Fruit fly (Drosophila melanogaster) whole organism, embryonic: ENCODE data around the gene CG15431.

ENCODE experiments used
- Atf3 ChIP-seq: fragments of 200-800 bp; sonication (Bioruptor generic); optimal IDR thresholded peaks from 3 replicates; lab custom pipeline; 2016; ENCODE audit warnings: missing biosample characterization, missing genetic modification characterization
- CG10321 ChIP-seq: fragments of 200-800 bp; sonication (Bioruptor generic); IDR thresholded peaks from 2 replicates; pipeline ENCODE4 v1.3.6; 2022; ENCODE audit warnings: missing biosample characterization, missing genetic modification characterization
- CG10654 ChIP-seq: fragments of 200-800 bp; sonication (Bioruptor generic); optimal IDR thresholded peaks from 2 replicates; lab custom pipeline; 2016; ENCODE audit warnings: missing biosample characterization, missing genetic modification characterization
- CG10959 ChIP-seq: fragments of 200-800 bp; sonication (Bioruptor generic); IDR thresholded peaks from 2 replicates; pipeline ENCODE4 v1.3.6; 2022; ENCODE audit warnings: missing biosample characterization, missing genetic modification characterization
- CG11247 ChIP-seq: fragments of 200-800 bp; sonication (Bioruptor generic); IDR thresholded peaks from 2 replicates; pipeline ENCODE4 v1.3.6; 2022; ENCODE audit warnings: missing biosample characterization, missing genetic modification characterization
- CG11398 ChIP-seq: fragments of 200-800 bp; sonication (Bioruptor generic); optimal IDR thresholded peaks from 2 replicates; lab custom pipeline; 2016; ENCODE audit warnings: missing biosample characterization, missing genetic modification characterization
- CG14860 ChIP-seq: fragments of 200-800 bp; sonication (Bioruptor generic); IDR thresholded peaks from 3 replicates; pipeline ENCODE4 v1.3.6; 2022; ENCODE audit warnings: missing biosample characterization, missing genetic modification characterization; ENCODE audit not compliant: partially characterized antibody
- CG15514 ChIP-seq: fragments of 200-800 bp; sonication (Bioruptor generic); optimal IDR thresholded peaks from 3 replicates; lab custom pipeline; 2017; ENCODE audit warnings: missing biosample characterization, missing genetic modification characterization, mild to moderate bottlenecking, moderate library complexity, missing genetic modification reagents
- CG17361 ChIP-seq: fragments of 200-800 bp; sonication (Bioruptor generic); IDR thresholded peaks from 3 replicates; pipeline ENCODE4 v1.3.6; 2022; ENCODE audit warnings: missing biosample characterization, missing genetic modification characterization
- CG17802 ChIP-seq: fragments of 200-800 bp; sonication (Bioruptor generic); optimal IDR thresholded peaks from 2 replicates; lab custom pipeline; 2018; ENCODE audit warnings: missing biosample characterization, mild to moderate bottlenecking, missing genetic modification characterization, moderate library complexity
- CG1832 ChIP-seq: fragments of 200-800 bp; sonication (Bioruptor generic); optimal IDR thresholded peaks from 2 replicates; lab custom pipeline; 2017; ENCODE audit warnings: missing biosample characterization, mild to moderate bottlenecking, missing genetic modification characterization, inconsistent platforms
- CG2712 ChIP-seq: fragments of 200-800 bp; optimal IDR thresholded peaks from 3 replicates; lab custom pipeline; 2019; ENCODE audit warnings: missing biosample characterization, mild to moderate bottlenecking, missing genetic modification characterization, moderate library complexity
- CG2875 ChIP-seq: fragments of 200-800 bp; sonication (Bioruptor generic); optimal IDR thresholded peaks from 2 replicates; lab custom pipeline; 2017; ENCODE audit warnings: missing biosample characterization, mild to moderate bottlenecking, missing genetic modification characterization, missing genetic modification reagents
- CG30431 ChIP-seq: fragments of 200-800 bp; sonication (Bioruptor generic); optimal IDR thresholded peaks from 2 replicates; lab custom pipeline; 2017; ENCODE audit warnings: missing biosample characterization, missing genetic modification characterization
- CG3281 ChIP-seq: fragments of 200-800 bp; sonication (Bioruptor generic); optimal IDR thresholded peaks from 3 replicates; lab custom pipeline; 2017; ENCODE audit warnings: missing biosample characterization, mild to moderate bottlenecking, missing genetic modification characterization
- CG7357 ChIP-seq: fragments of 200-800 bp; sonication (Bioruptor generic); IDR thresholded peaks from 3 replicates; pipeline ENCODE4 v1.3.6; 2022; ENCODE audit warnings: missing biosample characterization, missing genetic modification characterization
- CG8388 ChIP-seq: fragments of 200-800 bp; sonication (Bioruptor generic); optimal IDR thresholded peaks from 2 replicates; lab custom pipeline; 2019; ENCODE audit warnings: missing biosample characterization, mild to moderate bottlenecking, missing genetic modification characterization, moderate library complexity
- CG9437 ChIP-seq: fragments of 200-800 bp; sonication (Bioruptor generic); optimal IDR thresholded peaks from 2 replicates; lab custom pipeline; 2018; ENCODE audit warnings: missing biosample characterization, mild to moderate bottlenecking, missing genetic modification characterization
- CG9797 ChIP-seq: fragments of 200-800 bp; sonication (Bioruptor generic); optimal IDR thresholded peaks from 3 replicates; lab custom pipeline; 2018; ENCODE audit warnings: missing biosample characterization, mild to moderate bottlenecking, missing genetic modification characterization
- Dad ChIP-seq: fragments of 200-800 bp; sonication (Bioruptor generic); optimal IDR thresholded peaks from 3 replicates; lab custom pipeline; 2016; ENCODE audit warnings: missing biosample characterization, missing genetic modification characterization
- Dek ChIP-seq: fragments of 200-800 bp; sonication (Bioruptor generic); optimal IDR thresholded peaks from 3 replicates; lab custom pipeline; 2019; ENCODE audit warnings: missing biosample characterization, mild to moderate bottlenecking, missing genetic modification characterization, moderate library complexity
- E2f2 ChIP-seq: fragments of 200-800 bp; sonication (Bioruptor generic); IDR thresholded peaks from 2 replicates; pipeline ENCODE4 v1.3.6; 2022; ENCODE audit warnings: missing biosample characterization, missing genetic modification characterization
- HmgD ChIP-seq: fragments of 200-800 bp; sonication (Bioruptor generic); optimal IDR thresholded peaks from 3 replicates; lab custom pipeline; 2016; ENCODE audit warnings: missing biosample characterization, missing genetic modification characterization
- Hr3 ChIP-seq: fragments of 200-800 bp; sonication (Bioruptor generic); optimal IDR thresholded peaks from 3 replicates; lab custom pipeline; 2016; ENCODE audit warnings: missing biosample characterization, missing genetic modification characterization
- Hsf ChIP-seq: fragments of 200-800 bp; sonication (Bioruptor generic); optimal IDR thresholded peaks from 3 replicates; lab custom pipeline; 2016; ENCODE audit warnings: missing biosample characterization, missing genetic modification characterization
- MESR4 ChIP-seq: fragments of 200-800 bp; sonication (Bioruptor generic); optimal IDR thresholded peaks from 2 replicates; lab custom pipeline; 2018; ENCODE audit warnings: missing biosample characterization, mild to moderate bottlenecking, missing genetic modification characterization, moderate library complexity
- MTF-1 ChIP-seq: fragments of 200-800 bp; sonication (Bioruptor generic); optimal IDR thresholded peaks from 2 replicates; lab custom pipeline; 2018; ENCODE audit warnings: missing biosample characterization, mild to moderate bottlenecking, missing genetic modification characterization, borderline replicate concordance
- Myb ChIP-seq: fragments of 200-800 bp; sonication (Bioruptor generic); optimal IDR thresholded peaks from 2 replicates; lab custom pipeline; 2016; ENCODE audit warnings: missing biosample characterization, missing genetic modification characterization
- Side ChIP-seq: fragments of 200-800 bp; sonication (Bioruptor generic); optimal IDR thresholded peaks from 2 replicates; lab custom pipeline; 2016; ENCODE audit warnings: missing biosample characterization, missing genetic modification characterization
- Sox100B ChIP-seq: fragments of 200-800 bp; sonication (Bioruptor generic); optimal IDR thresholded peaks from 3 replicates; lab custom pipeline; 2018; ENCODE audit warnings: missing biosample characterization, mild to moderate bottlenecking, missing genetic modification characterization
- Stat92E ChIP-seq, 3 experiments: fragments of >200 bp in 2 of 3; fragments of 200-800 bp in 1 of 3; sonication (Bioruptor generic) in 1 of 3; optimal IDR thresholded peaks; 2 replicates each; lab custom pipeline; 2017 to 2019; ENCODE audit warnings: missing biosample characterization in 3 of 3, missing genetic modification characterization in 3 of 3, mild to moderate bottlenecking in 1 of 3, moderate library complexity in 1 of 3
- Tbp ChIP-seq: fragments of >200 bp; optimal IDR thresholded peaks from 2 replicates; lab custom pipeline; 2018; ENCODE audit warnings: missing biosample characterization, missing genetic modification characterization
- YL-1 ChIP-seq: fragments of 200-800 bp; sonication (Bioruptor generic); optimal IDR thresholded peaks from 3 replicates; lab custom pipeline; 2017; ENCODE audit warnings: missing biosample characterization, mild to moderate bottlenecking, missing genetic modification characterization
- ab ChIP-seq: fragments of 200-800 bp; sonication (Bioruptor generic); optimal IDR thresholded peaks from 2 replicates; lab custom pipeline; 2016; ENCODE audit warnings: missing biosample characterization, missing genetic modification characterization
- ac ChIP-seq: fragments of 200-800 bp; sonication (Bioruptor generic); optimal IDR thresholded peaks from 3 replicates; lab custom pipeline; 2017; ENCODE audit warnings: missing biosample characterization, mild to moderate bottlenecking, missing genetic modification characterization
- ara ChIP-seq: fragments of 200-800 bp; sonication (Bioruptor generic); IDR thresholded peaks from 2 replicates; pipeline ENCODE4 v1.3.6; 2022; ENCODE audit warnings: missing biosample characterization, missing genetic modification characterization
- cato ChIP-seq: fragments of 200-800 bp; sonication (Bioruptor generic); optimal IDR thresholded peaks from 2 replicates; lab custom pipeline; 2016; ENCODE audit warnings: missing biosample characterization, missing genetic modification characterization, borderline replicate concordance
- caup ChIP-seq: fragments of 200-800 bp; sonication (Bioruptor generic); optimal IDR thresholded peaks from 3 replicates; lab custom pipeline; 2017; ENCODE audit warnings: missing biosample characterization, mild to moderate bottlenecking, missing genetic modification characterization, moderate library complexity; ENCODE audit not compliant: severe bottlenecking
- da ChIP-seq: fragments of 200-800 bp; sonication (Bioruptor generic); optimal IDR thresholded peaks from 2 replicates; lab custom pipeline; 2016; ENCODE audit warnings: missing biosample characterization, missing genetic modification characterization
- dimm ChIP-seq: fragments of 200-800 bp; sonication (Bioruptor generic); IDR thresholded peaks from 2 replicates; pipeline ENCODE4 v1.3.6; 2022; ENCODE audit warnings: missing biosample characterization, missing genetic modification characterization
- gce ChIP-seq: fragments of 200-800 bp; sonication (Bioruptor generic); IDR thresholded peaks from 3 replicates; pipeline ENCODE4 v1.3.6; 2022; ENCODE audit warnings: missing biosample characterization, missing genetic modification characterization
- ind ChIP-seq: fragments of 200-800 bp; sonication (Bioruptor generic); optimal IDR thresholded peaks from 3 replicates; lab custom pipeline; 2016; ENCODE audit warnings: missing biosample characterization, missing genetic modification characterization
- p53 ChIP-seq: fragments of 200-800 bp; sonication (Bioruptor generic); optimal IDR thresholded peaks from 2 replicates; lab custom pipeline; 2016; ENCODE audit warnings: missing biosample characterization, missing genetic modification characterization
- ranshi ChIP-seq: fragments of 200-800 bp; sonication (Bioruptor generic); IDR thresholded peaks from 2 replicates; pipeline ENCODE4 v1.3.6; 2022; ENCODE audit warnings: missing biosample characterization, missing genetic modification characterization
- salm ChIP-seq: fragments of 200-800 bp; sonication (Bioruptor generic); optimal IDR thresholded peaks from 2 replicates; lab custom pipeline; 2018; ENCODE audit warnings: missing biosample characterization, mild to moderate bottlenecking, missing genetic modification characterization
- sqz ChIP-seq: fragments of 200-800 bp; sonication (Bioruptor generic); optimal IDR thresholded peaks from 3 replicates; lab custom pipeline; 2018; ENCODE audit warnings: missing biosample characterization, mild to moderate bottlenecking, missing genetic modification characterization
- ssp ChIP-seq: fragments of 200-800 bp; sonication (Bioruptor generic); IDR thresholded peaks from 2 replicates; pipeline ENCODE4 v1.3.6; 2022; ENCODE audit warnings: missing biosample characterization, missing genetic modification characterization
- toy ChIP-seq: fragments of 200-800 bp; sonication (Bioruptor generic); IDR thresholded peaks from 2 replicates; pipeline ENCODE4 v1.3.6; 2022; ENCODE audit warnings: missing biosample characterization, missing genetic modification characterization
- ttk ChIP-seq: fragments of 200-800 bp; sonication (Bioruptor generic); IDR thresholded peaks from 2 replicates; pipeline ENCODE4 v2.1.2; 2022; ENCODE audit warnings: missing biosample characterization, missing genetic modification characterization
- unc-4 ChIP-seq: fragments of 200-800 bp; sonication (Bioruptor generic); IDR thresholded peaks from 2 replicates; pipeline ENCODE4 v1.3.6; 2022; ENCODE audit warnings: missing biosample characterization, missing genetic modification characterization; ENCODE audit not compliant: partially characterized antibody

Gene CG15431

DNA sequence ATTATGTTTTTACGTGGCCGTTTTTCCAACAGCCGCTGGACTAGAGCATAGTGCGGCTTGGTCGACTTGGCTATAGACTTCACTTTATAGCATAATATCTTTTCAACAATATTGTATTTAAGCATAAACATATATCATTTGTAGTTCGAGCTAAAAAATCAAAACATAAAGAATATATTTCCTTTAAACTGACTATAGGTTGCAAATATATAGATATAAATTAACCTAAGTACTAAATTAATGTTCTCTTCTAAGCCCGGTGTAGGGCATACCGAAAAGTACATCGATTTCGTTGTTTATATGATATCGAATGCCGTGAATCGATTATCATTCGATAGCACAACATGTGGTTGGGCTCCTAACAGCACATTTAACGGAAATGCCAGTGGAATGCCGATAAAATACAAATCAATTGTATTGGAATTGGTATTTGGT, 7.5 kb upstream of the CG15431 start, which contains the start of gene MFS18 (continued):
- peak; percentile 97 for TF ChIP-seq caup
- TF ChIP-seq CG1832: no peak
- peak; percentile 74 for TF ChIP-seq MESR4
- peak; percentile 77 for TF ChIP-seq Side (GFP tag; lab: Kevin White, UChicago)
- peak; percentile 88 for TF ChIP-seq Myb
- TF ChIP-seq ara (GFP tag; lab: Robert Waterston, UW): peak; percentile 99
- TF ChIP-seq CG8388: peak; percentile 96
- TF ChIP-seq CG3281 (GFP tag; lab: Kevin White, UChicago): peak; percentile 98
- TF ChIP-seq Sox100B (GFP tag; lab: Kevin White, UChicago): peak; percentile 97
- TF ChIP-seq ab (GFP tag; lab: Kevin White, UChicago): peak; percentile 54
- TF ChIP-seq toy: peak; percentile 96
- TF ChIP-seq CG2875: peak; percentile 94
- peak; percentile 91 for TF ChIP-seq CG9437 (GFP tag; lab: Kevin White, UChicago)
- TF ChIP-seq CG7357 (GFP tag; lab: Robert Waterston, UW): peak; percentile 96
- peak; percentile 6 for TF ChIP-seq HmgD
- peak; percentile 91 for TF ChIP-seq cato (GFP tag; lab: Kevin White, UChicago)
- peak; percentile 88 for TF ChIP-seq E2f2 (GFP tag; lab: Robert Waterston, UW)
- peak; percentile 100 for TF ChIP-seq CG2712 (tag; lab: Kevin White, UChicago)
- peak; percentile 94 for TF ChIP-seq CG30431 (GFP tag; lab: Kevin White, UChicago)
- no peak for TF ChIP-seq Tbp (GFP tag; lab: Kevin White, UChicago)
- peak; percentile 78 for TF ChIP-seq ac (GFP tag; lab: Kevin White, UChicago)
- TF ChIP-seq ttk: peak; percentile 99
- TF ChIP-seq CG15514: peak; percentile 94
- TF ChIP-seq CG10959: peak; percentile 98
- peak; percentile 93 for TF ChIP-seq MTF-1 (GFP tag; lab: Kevin White, UChicago)
- TF ChIP-seq Hr3: peak; percentile 98
- TF ChIP-seq YL-1 (GFP tag; lab: Kevin White, UChicago): peak; percentile 96
- peak; percentile 15 for TF ChIP-seq p53 (GFP tag; lab: Kevin White, UChicago)
- TF ChIP-seq sqz: no peak
- TF ChIP-seq Atf3 (GFP tag; lab: Kevin White, UChicago): peak; percentile 69
- TF ChIP-seq dimm (GFP tag; lab: Robert Waterston, UW): peak; percentile 98
- TF ChIP-seq CG11247 (GFP tag; lab: Robert Waterston, UW): peak; percentile 97
- TF ChIP-seq Dek (tag; lab: Kevin White, UChicago): peak; percentile 92
- TF ChIP-seq CG10654: peak; percentile 99
- peak; percentile 95 for TF ChIP-seq ssp
- peak; percentile 99 for TF ChIP-seq ranshi (GFP tag; lab: Robert Waterston, UW)
- TF ChIP-seq gce: peak; percentile 98
- TF ChIP-seq Dad: peak; percentile 88
- TF ChIP-seq salm (tag; lab: Kevin White, UChicago): peak; percentile 89
- TF ChIP-seq CG14860 (GFP tag; lab: Robert Waterston, UW): peak; percentile 74; the same call in 2 of the 3 replicates
- TF ChIP-seq CG17361: peak; percentile 99
- peak; percentile 64 for TF ChIP-seq CG9797 (GFP tag; lab: Kevin White, UChicago)
- peak; percentile 94 for TF ChIP-seq Hsf
- TF ChIP-seq CG10321 (GFP tag; lab: Robert Waterston, UW): peak; percentile 86
- peak in 1 of 3 experiments; percentile 96 for TF ChIP-seq Stat92E (GFP tag; optimal IDR thresholded peaks at IDR 0.05; lab: Kevin White, UChicago)
- peak; percentile 92 for TF ChIP-seq CG17802 (tag; lab: Kevin White, UChicago)
- TF ChIP-seq da (GFP tag; lab: Kevin White, UChicago): peak; percentile 55
- peak; percentile 52 for TF ChIP-seq unc-4 (GFP tag; lab: Robert Waterston, UW)
- TF ChIP-seq CG11398 (GFP tag; lab: Kevin White, UChicago): peak; percentile 35
- TF ChIP-seq ind: peak; percentile 99
